Fruit fly (Drosophila melanogaster): Measurements from ENCODE around the gene CG31800.

- TF ChIP-seq CG4496 (GFP tag; IDR thresholded peaks at IDR 0.05) (peak; percentile 39; the same call in 1 of the 3 replicates), gl (tag; optimal IDR thresholded peaks at IDR 0.05) (no peak), EcR (GFP tag; optimal IDR thresholded peaks at IDR 0.05) (no peak), fd96Ca (GFP tag; IDR thresholded peaks at IDR 0.05) (0 out of 3 replicates have a peak, but pooled peaks have one; percentile 36), D1 (tag; optimal IDR thresholded peaks at IDR 0.05) (peak; percentile 16)
These were observed 47.1 kb downstream of the CG31800 start, which contains the start of the genes Swip-1 and EMC5 for dm6 chr2L:18987078-18987895.

All from whole organism, pupa.